Worm (Caenorhabditis elegans) whole organism, L3 larva: ENCODE measurements around the gene D1014.2.

Experiments
- ZK546.5 ChIP-seq: sonication (generic microtip); optimal IDR thresholded peaks from 2 replicates; lab custom pipeline; 2017; ENCODE audit warnings: missing biosample characterization, missing genetic modification characterization
- aly-2 ChIP-seq: fragments of 150-350 bp; optimal IDR thresholded peaks from 2 replicates; lab custom pipeline; 2014; ENCODE audit warnings: missing biosample characterization, missing genetic modification characterization
- ceh-16 ChIP-seq: sonication (generic microtip); optimal IDR thresholded peaks from 2 replicates; lab custom pipeline; 2017; ENCODE audit warnings: missing biosample characterization, missing genetic modification characterization
- ceh-28 ChIP-seq: fragments of 150-350 bp; optimal IDR thresholded peaks from 2 replicates; lab custom pipeline; 2014; ENCODE audit warnings: missing biosample characterization, missing genetic modification reagents, missing genetic modification characterization
- ceh-82 ChIP-seq: fragments of 150-350 bp; optimal IDR thresholded peaks from 2 replicates; lab custom pipeline; 2014; ENCODE audit warnings: missing biosample characterization, missing genetic modification characterization
- ceh-9 ChIP-seq: sonication (generic microtip); optimal IDR thresholded peaks from 2 replicates; lab custom pipeline; 2018; ENCODE audit warnings: missing biosample characterization, missing genetic modification characterization
- elt-1 ChIP-seq: fragments of 150-350 bp; optimal IDR thresholded peaks from 2 replicates; lab custom pipeline; 2014; ENCODE audit warnings: missing biosample characterization, missing genetic modification characterization
- elt-2 ChIP-seq: sonication (generic microtip); optimal IDR thresholded peaks from 2 replicates; lab custom pipeline; 2016; ENCODE audit warnings: missing genetic modification reagents, mild to moderate bottlenecking, missing genetic modification characterization, missing compliant biosample characterization
- elt-3 ChIP-seq, 3 experiments: fragments of 150-350 bp in 1 of 3; sonication (generic microtip) in 2 of 3; optimal IDR thresholded peaks; 2 replicates in 2 of 3; 4 replicates in 1 of 3; lab custom pipeline; 2014 to 2017; ENCODE audit warnings: missing biosample characterization in 3 of 3, missing genetic modification characterization in 3 of 3
- eor-1 ChIP-seq, 2 experiments: fragments of 150-350 bp; optimal IDR thresholded peaks; 2 replicates each; lab custom pipeline; 2014 to 2018; ENCODE audit warnings: missing biosample characterization in 2 of 2, missing genetic modification characterization in 2 of 2
- fkh-10 ChIP-seq: sonication (generic microtip); optimal IDR thresholded peaks from 2 replicates; lab custom pipeline; 2017; ENCODE audit warnings: missing biosample characterization, missing genetic modification reagents, missing genetic modification characterization
- fkh-2 ChIP-seq: fragments of 150-350 bp; optimal IDR thresholded peaks from 2 replicates; lab custom pipeline; 2014; ENCODE audit warnings: missing biosample characterization, missing genetic modification reagents, missing genetic modification characterization
- hmg-11 ChIP-seq: sonication (generic microtip); optimal IDR thresholded peaks from 2 replicates; lab custom pipeline; 2016; ENCODE audit warnings: missing genetic modification characterization, missing compliant biosample characterization
- jun-1 ChIP-seq: fragments of 150-350 bp; optimal IDR thresholded peaks from 2 replicates; lab custom pipeline; 2014; ENCODE audit warnings: missing biosample characterization, missing genetic modification reagents, missing genetic modification characterization
- lin-15B ChIP-seq: fragments of 150-350 bp; optimal IDR thresholded peaks from 2 replicates; lab custom pipeline; 2014; ENCODE audit warnings: missing biosample characterization, missing genetic modification characterization
- lin-39 ChIP-seq: fragments of 150-350 bp; optimal IDR thresholded peaks from 2 replicates; lab custom pipeline; 2018; ENCODE audit warnings: missing biosample characterization, missing genetic modification reagents, missing genetic modification characterization
- lsy-12 ChIP-seq: sonication (generic microtip); optimal IDR thresholded peaks from 2 replicates; lab custom pipeline; 2016; ENCODE audit warnings: mild to moderate bottlenecking, missing genetic modification characterization, missing compliant biosample characterization
- mdl-1 ChIP-seq: fragments of 150-350 bp; optimal IDR thresholded peaks from 2 replicates; lab custom pipeline; 2014; ENCODE audit warnings: missing biosample characterization, missing genetic modification characterization
- mml-1 ChIP-seq: fragments of 150-350 bp; sonication (generic microtip); optimal IDR thresholded peaks from 3 replicates; lab custom pipeline; 2014; ENCODE audit warnings: missing biosample characterization, missing genetic modification characterization
- nfya-1 ChIP-seq: sonication (generic microtip); optimal IDR thresholded peaks from 2 replicates; lab custom pipeline; 2017; ENCODE audit warnings: missing genetic modification characterization, mild to moderate bottlenecking, missing compliant biosample characterization, antibody characterized with exemption, moderate library complexity; ENCODE audit not compliant: insufficient read depth
- nhr-11 ChIP-seq: fragments of 150-350 bp; optimal IDR thresholded peaks from 2 replicates; lab custom pipeline; 2014; ENCODE audit warnings: missing biosample characterization, missing genetic modification characterization
- nhr-12 ChIP-seq: fragments of 150-350 bp; optimal IDR thresholded peaks from 2 replicates; lab custom pipeline; 2014; ENCODE audit warnings: missing biosample characterization, missing genetic modification characterization
- nhr-237 ChIP-seq: fragments of 150-350 bp; optimal IDR thresholded peaks from 2 replicates; lab custom pipeline; 2014; ENCODE audit warnings: missing biosample characterization, missing genetic modification characterization
- nhr-28 ChIP-seq: fragments of 150-350 bp; optimal IDR thresholded peaks from 2 replicates; lab custom pipeline; 2014; ENCODE audit warnings: missing biosample characterization, missing genetic modification characterization
- nhr-67 ChIP-seq: fragments of 150-350 bp; optimal IDR thresholded peaks from 2 replicates; lab custom pipeline; 2014; ENCODE audit warnings: missing biosample characterization, missing genetic modification characterization
- nhr-76 ChIP-seq: fragments of 150-350 bp; sonication (generic microtip); optimal IDR thresholded peaks from 5 replicates; lab custom pipeline; 2014; ENCODE audit warnings: missing biosample characterization, missing genetic modification characterization
- nhr-77 ChIP-seq: fragments of 150-350 bp; optimal IDR thresholded peaks from 2 replicates; lab custom pipeline; 2014; ENCODE audit warnings: missing biosample characterization, missing genetic modification characterization
- pha-4 ChIP-seq: fragments of 150-350 bp; optimal IDR thresholded peaks from 2 replicates; lab custom pipeline; 2014; ENCODE audit warnings: missing biosample characterization, missing genetic modification reagents, missing genetic modification characterization
- sea-2 ChIP-seq: fragments of 150-350 bp; sonication (generic microtip); optimal IDR thresholded peaks from 4 replicates; lab custom pipeline; 2014; ENCODE audit warnings: missing biosample characterization, missing genetic modification reagents, missing genetic modification characterization
- skn-1 ChIP-seq: fragments of 150-350 bp; optimal IDR thresholded peaks from 2 replicates; lab custom pipeline; 2014; ENCODE audit warnings: missing biosample characterization, missing genetic modification characterization
- snpc-4 ChIP-seq: fragments of 150-350 bp; optimal IDR thresholded peaks from 2 replicates; lab custom pipeline; 2014; ENCODE audit warnings: missing biosample characterization, missing genetic modification characterization
- tbx-2 ChIP-seq: sonication (generic microtip); optimal IDR thresholded peaks from 2 replicates; lab custom pipeline; 2016; ENCODE audit warnings: mild to moderate bottlenecking, missing genetic modification characterization, missing compliant biosample characterization
- unc-39 ChIP-seq: sonication (generic microtip); optimal IDR thresholded peaks from 4 replicates; lab custom pipeline; 2017; ENCODE audit warnings: missing biosample characterization, missing genetic modification characterization
- unc-62 ChIP-seq: fragments of 150-350 bp; sonication (generic microtip); optimal IDR thresholded peaks from 4 replicates; lab custom pipeline; 2014; ENCODE audit warnings: missing biosample characterization, missing genetic modification reagents, missing genetic modification characterization
- zag-1 ChIP-seq: fragments of 150-350 bp; optimal IDR thresholded peaks from 2 replicates; lab custom pipeline; 2014; ENCODE audit warnings: missing biosample characterization, missing genetic modification characterization
- ztf-4 ChIP-seq: fragments of 150-350 bp; optimal IDR thresholded peaks from 2 replicates; lab custom pipeline; 2014; ENCODE audit warnings: missing biosample characterization, missing genetic modification characterization

D1014.2 gene

DNA sequence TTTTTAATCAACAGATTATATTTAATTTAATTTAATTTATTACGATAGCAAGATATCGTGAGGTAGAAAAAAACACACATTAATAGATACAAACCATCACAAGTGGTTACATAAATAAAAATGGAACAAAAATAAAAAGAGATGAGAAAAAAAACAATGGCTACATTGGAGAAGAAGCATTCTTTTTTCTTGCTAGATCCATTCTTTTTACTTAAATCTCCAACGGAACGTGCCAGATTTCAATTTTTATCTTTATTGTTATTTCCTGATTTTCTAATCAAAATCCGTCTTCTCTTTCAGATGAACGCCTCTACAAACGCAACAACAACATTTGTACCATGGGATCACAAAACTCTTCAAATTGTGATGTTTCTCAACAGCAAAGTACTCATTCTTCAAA, at the start of gene D1014.2:
Gene D1014.2, plus strand, starts transcription at position 301 of the 400 bp plus-strand sequence.
- TF ChIP-seq zag-1 (tag; lab: Kevin White, UChicago) (no peak), ZK546.5 (tag; lab: Kevin White, UChicago) (no peak), jun-1 (no peak), sea-2 (no peak), hmg-11 (tag; lab: Kevin White, UChicago) (no peak)

ce11 chrV:8095378-8095777, 48.3 kb upstream of the D1014.2 start, which contains the start of gene str-146:
TSS of gene str-146 (minus strand) at chrV:8095478.
- no peak for TF ChIP-seq ceh-82 (tag; lab: Kevin White, UChicago)
- no peak for TF ChIP-seq ceh-9 (tag; lab: Kevin White, UChicago)
- TF ChIP-seq elt-3 (tag; optimal IDR thresholded peaks at IDR 0.05; lab: Kevin White, UChicago) = no peak

DNA sequence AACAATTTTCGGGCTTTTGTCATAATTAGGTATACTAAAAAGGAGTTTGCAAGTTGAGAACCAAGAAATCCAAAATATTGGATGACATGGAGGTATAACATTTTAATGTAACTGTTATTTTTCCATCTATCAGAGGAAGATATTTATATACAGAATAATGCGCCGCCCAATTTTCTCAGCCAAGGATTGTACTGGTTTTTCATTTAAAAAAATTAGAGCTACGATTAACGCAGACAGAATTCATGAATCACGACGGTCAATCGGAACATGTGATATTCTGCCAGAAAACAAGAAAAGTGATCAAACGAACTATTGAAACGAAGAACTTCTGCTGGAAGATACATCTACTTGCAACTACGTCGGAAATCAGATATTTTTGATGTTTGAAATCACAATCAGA, 45.5 kb upstream of the D1014.2 start, which contains the start of gene str-145:
Gene str-145, minus strand, starts transcription at position 101 of the 400 bp plus-strand sequence.
- TF ChIP-seq nhr-28 (tag; lab: Kevin White, UChicago) (no peak), nhr-77 (no peak), unc-62 (GFP tag; lab: Kevin White, UChicago) (no peak)

DNA sequence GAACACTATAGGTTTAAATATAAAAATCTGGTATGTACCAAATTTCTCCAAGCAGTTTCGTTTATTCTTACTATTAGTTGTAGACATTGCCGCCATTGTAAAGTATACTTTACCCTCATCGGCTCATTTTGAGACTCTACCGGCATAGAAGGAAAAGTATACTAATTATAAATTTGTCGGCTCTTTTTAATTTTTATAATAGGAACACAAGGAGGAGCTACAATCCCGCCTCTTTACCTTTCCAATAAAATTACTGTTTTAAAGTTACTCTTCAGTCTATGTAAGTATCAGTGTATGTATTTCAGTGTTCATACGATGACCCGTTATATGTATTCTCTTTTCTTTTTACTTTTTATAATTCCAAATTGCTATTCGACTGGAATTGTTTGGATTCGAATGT, 44.4 kb upstream of the D1014.2 start, which contains the start of gene sdz-23:
Gene sdz-23, plus strand, starts transcription at position 301 of the 400 bp plus-strand sequence.
- TF ChIP-seq jun-1 (no peak), tbx-2 (tag; lab: Kevin White, UChicago) (no peak)
- TF ChIP-seq, all 47 proteins: peak for 0

DNA sequence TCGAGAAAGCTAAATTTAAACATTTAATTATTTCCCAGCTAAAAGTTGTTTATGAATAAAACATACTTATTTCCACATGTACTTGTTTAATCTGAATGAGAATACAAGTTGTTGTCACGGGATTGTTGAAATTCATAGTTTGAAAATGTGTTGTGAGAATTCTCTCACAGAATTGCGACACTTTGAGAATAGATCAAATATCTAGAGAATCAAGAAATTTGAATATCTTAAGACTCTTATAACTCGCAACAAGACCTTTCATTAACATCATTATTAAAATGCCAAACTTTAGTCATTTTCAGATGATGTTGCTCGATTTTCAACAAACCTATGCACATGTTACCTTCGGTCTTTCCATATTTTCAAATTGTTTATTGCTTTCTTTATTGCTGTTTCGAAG, 40.7 kb upstream of the D1014.2 start, which contains the start of gene str-90:
Gene str-90, plus strand, starts transcription at position 301 of the 400 bp plus-strand sequence.
- TF ChIP-seq nfya-1 = no peak
- no peak for TF ChIP-seq ceh-9 (tag; lab: Kevin White, UChicago)
- no peak for TF ChIP-seq nhr-11
- no peak for TF ChIP-seq ceh-28 (tag; lab: Kevin White, UChicago)
- TF ChIP-seq lin-15B = no peak
- TF ChIP-seq mml-1 (tag; lab: Kevin White, UChicago) = no peak
- TF ChIP-seq unc-62 (GFP tag; lab: Kevin White, UChicago) = no peak
- no peak for TF ChIP-seq zag-1 (tag; lab: Kevin White, UChicago)
- no peak for TF ChIP-seq pha-4
- TF ChIP-seq fkh-2 (tag; lab: Kevin White, UChicago) = no peak
- TF ChIP-seq elt-2 (tag; lab: Kevin White, UChicago) = no peak
- TF ChIP-seq tbx-2 (tag; lab: Kevin White, UChicago) = no peak
- TF ChIP-seq skn-1 (tag; lab: Kevin White, UChicago) = no peak
- no peak for TF ChIP-seq eor-1 (tag; optimal IDR thresholded peaks at IDR 0.05; lab: Kevin White, UChicago)
- no peak for TF ChIP-seq sea-2
- TF ChIP-seq nhr-77 = no peak
- TF ChIP-seq lin-39 = no peak
- no peak for TF ChIP-seq hmg-11 (tag; lab: Kevin White, UChicago)
- TF ChIP-seq nhr-12 (tag; lab: Kevin White, UChicago) = no peak
- no peak for TF ChIP-seq snpc-4 (tag; lab: Kevin White, UChicago)

DNA sequence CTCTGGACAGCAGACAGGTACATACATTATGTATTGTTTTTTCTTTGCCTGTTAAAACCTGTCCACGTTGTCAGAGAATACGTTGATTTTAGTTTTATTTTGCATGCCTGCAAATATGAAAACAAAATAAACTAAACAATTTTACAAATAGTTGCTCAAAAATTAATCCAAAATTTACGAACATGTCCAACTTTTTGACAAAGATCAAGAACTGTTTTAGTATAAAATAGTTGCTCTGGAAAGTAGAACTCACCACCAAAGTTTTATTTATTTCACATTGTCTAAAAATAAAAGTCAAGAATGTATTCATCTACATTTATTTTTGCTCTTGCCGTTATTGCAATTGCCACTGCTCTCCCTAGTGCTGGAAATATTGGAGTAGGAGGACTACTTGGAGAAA, 39.2 kb upstream of the D1014.2 start, which contains the start of gene srlf-16:
Gene srlf-16, plus strand, starts transcription at position 301 of the 400 bp plus-strand sequence.
- TF ChIP-seq nhr-76 (tag; lab: Kevin White, UChicago) (no peak), nhr-67 (no peak), sea-2 (no peak), nhr-237 (no peak), aly-2 (tag; lab: Kevin White, UChicago) (no peak), ceh-16 (tag; lab: Kevin White, UChicago) (no peak)

DNA sequence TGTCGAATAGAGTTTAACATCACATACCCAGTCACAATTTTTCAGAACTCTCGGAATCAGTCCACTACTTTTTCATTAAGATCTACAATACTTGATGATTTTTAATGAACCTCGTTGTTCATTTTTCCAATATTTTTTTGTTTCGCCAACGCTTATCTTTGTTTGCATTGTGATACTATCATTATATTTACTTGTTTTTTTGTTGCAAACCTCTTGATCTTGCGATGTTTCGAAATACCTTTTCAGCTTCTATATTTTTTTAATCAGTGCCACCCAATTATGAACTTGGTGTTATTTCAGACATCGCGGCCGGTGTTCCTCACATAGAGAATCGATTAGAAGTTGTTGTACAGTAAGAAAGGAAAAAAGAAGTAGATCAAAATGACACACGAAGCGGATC, 35.0 kb upstream of the D1014.2 start, which contains the start of gene myo-5:
Gene myo-5, plus strand, starts transcription at position 301 of the 400 bp plus-strand sequence.
- TF ChIP-seq elt-1 (tag; lab: Kevin White, UChicago) (no peak), eor-1 (tag; optimal IDR thresholded peaks at IDR 0.05; lab: Kevin White, UChicago) (no peak), nhr-67 (no peak), elt-3 (tag; optimal IDR thresholded peaks at IDR 0.05; lab: Kevin White, UChicago) (no peak), ceh-82 (tag; lab: Kevin White, UChicago) (no peak), elt-2 (tag; lab: Kevin White, UChicago) (no peak), unc-62 (GFP tag; lab: Kevin White, UChicago) (no peak), aly-2 (tag; lab: Kevin White, UChicago) (no peak), lsy-12 (tag; lab: Kevin White, UChicago) (no peak), nfya-1 (no peak), fkh-2 (tag; lab: Kevin White, UChicago) (no peak), ztf-4 (tag; lab: Kevin White, UChicago) (no peak), pha-4 (no peak), ceh-28 (tag; lab: Kevin White, UChicago) (no peak), unc-39 (tag; lab: Kevin White, UChicago) (no peak), lin-15B (no peak), ceh-16 (tag; lab: Kevin White, UChicago) (no peak), fkh-10 (no peak), nhr-28 (tag; lab: Kevin White, UChicago) (no peak), mdl-1 (tag; lab: Kevin White, UChicago) (no peak)
